Worm (Caenorhabditis elegans): ENCODE data around the gene K04A8.1.
A peak's percentile ranks its signal among the peaks of the same experiment; 100 is the strongest.

The K04A8.1 gene

ce11 chrV:6541875-6542274 lies 24.3 kb upstream of the K04A8.1 start:
- TF ChIP-seq fos-1 (tag; optimal IDR thresholded peaks at IDR 0.05) (peak; percentile 25), nhr-129 (tag; optimal IDR thresholded peaks at IDR 0.05) (peak; percentile 10), nhr-21 (tag; optimal IDR thresholded peaks at IDR 0.05) (peak; percentile 55), Y55F3AM.14 (GFP tag; optimal IDR thresholded peaks at IDR 0.05) (peak; percentile 25), nhr-25 (tag; optimal IDR thresholded peaks at IDR 0.05) (peak; percentile 21), sma-9 (GFP tag; optimal IDR thresholded peaks at IDR 0.05) (peak; percentile 3), sma-9 (tag; optimal IDR thresholded peaks at IDR 0.05) (no peak), ceh-16 (tag; optimal IDR thresholded peaks at IDR 0.05) (no peak), nhr-10 (tag; optimal IDR thresholded peaks at IDR 0.05) (no peak)

- TF ChIP-seq ceh-16 (tag; optimal IDR thresholded peaks at IDR 0.05) (no peak), mab-5 (tag; optimal IDR thresholded peaks at IDR 0.05) (no peak), sma-9 (GFP tag; optimal IDR thresholded peaks at IDR 0.05) (peak; percentile 30), sma-9 (tag; optimal IDR thresholded peaks at IDR 0.05) (no peak), sma-3 (GFP tag; optimal IDR thresholded peaks at IDR 0.05) (peak; percentile 4), fos-1 (tag; optimal IDR thresholded peaks at IDR 0.05) (peak; percentile 8)
Measured at ce11 chrV:6544999-6545398, 21.1 kb upstream of the K04A8.1 start.

ce11 chrV:6546450-6547171 lies 19.5 kb upstream of the K04A8.1 start, which contains the start of gene dre-1:
Gene dre-1, minus strand, starts transcription at chrV:6546500.
- TF ChIP-seq unc-55 (GFP tag; optimal IDR thresholded peaks at IDR 0.05), result peak; percentile 8
- TF ChIP-seq elt-3 (tag; optimal IDR thresholded peaks at IDR 0.05), result no peak
- no peak for TF ChIP-seq lin-39 (tag; optimal IDR thresholded peaks at IDR 0.05)
- TF ChIP-seq nhr-77 (tag; optimal IDR thresholded peaks at IDR 0.05), result no peak
- TF ChIP-seq blmp-1 (tag; optimal IDR thresholded peaks at IDR 0.05; ENCODE audit: insufficient read depth), result no peak
- no peak for TF ChIP-seq nhr-12 (tag; optimal IDR thresholded peaks at IDR 0.05)
- no peak for TF ChIP-seq nhr-11 (tag; optimal IDR thresholded peaks at IDR 0.05)
- no peak for TF ChIP-seq mab-5 (tag; optimal IDR thresholded peaks at IDR 0.05)
- no peak for TF ChIP-seq elt-1 (tag; optimal IDR thresholded peaks at IDR 0.05)
- no peak for TF ChIP-seq gmeb-1 (tag; optimal IDR thresholded peaks at IDR 0.05)
- TF ChIP-seq ztf-4 (tag; optimal IDR thresholded peaks at IDR 0.05), result no peak
- TF ChIP-seq C34F6.9 (tag; optimal IDR thresholded peaks at IDR 0.05), result no peak
- TF ChIP-seq nhr-25 (tag; optimal IDR thresholded peaks at IDR 0.05), result no peak
- TF ChIP-seq crh-2 (tag; optimal IDR thresholded peaks at IDR 0.05), result peak; percentile 6
- TF ChIP-seq sma-9 (GFP tag; optimal IDR thresholded peaks at IDR 0.05), result no peak
- TF ChIP-seq sma-9 (tag; optimal IDR thresholded peaks at IDR 0.05), result no peak
- no peak for TF ChIP-seq mbf-1 (tag; optimal IDR thresholded peaks at IDR 0.05)
- no peak for TF ChIP-seq peb-1 (tag; optimal IDR thresholded peaks at IDR 0.05)
- peak; percentile 82 for TF ChIP-seq fos-1 (tag; optimal IDR thresholded peaks at IDR 0.05)
- TF ChIP-seq nhr-237 (tag; optimal IDR thresholded peaks at IDR 0.05), result no peak
- no peak for TF ChIP-seq ceh-82 (tag; optimal IDR thresholded peaks at IDR 0.05)

- TF ChIP-seq nhr-237 (tag; optimal IDR thresholded peaks at IDR 0.05), result no peak
- no peak for TF ChIP-seq C34F6.9 (tag; optimal IDR thresholded peaks at IDR 0.05)
- no peak for TF ChIP-seq nhr-21 (tag; optimal IDR thresholded peaks at IDR 0.05)
- no peak for TF ChIP-seq unc-62 (GFP tag; optimal IDR thresholded peaks at IDR 0.05)
- TF ChIP-seq ztf-1 (GFP tag; conservative IDR thresholded peaks at IDR 0.05), result no peak
- no peak for TF ChIP-seq F13H6.1 (tag; optimal IDR thresholded peaks at IDR 0.05)
- no peak for TF ChIP-seq ceh-16 (tag; optimal IDR thresholded peaks at IDR 0.05)
- no peak for TF ChIP-seq fos-1 (tag; optimal IDR thresholded peaks at IDR 0.05)
- TF ChIP-seq ama-1 (optimal IDR thresholded peaks at IDR 0.05), result no peak
Measured at ce11 chrV:6548309-6548708, 17.8 kb upstream of the K04A8.1 start.

- TF ChIP-seq zag-1 (tag; optimal IDR thresholded peaks at IDR 0.05), result no peak
- TF ChIP-seq nhr-237 (tag; optimal IDR thresholded peaks at IDR 0.05), result no peak
- TF ChIP-seq aly-2 (tag; optimal IDR thresholded peaks at IDR 0.05), result no peak
- no peak for TF ChIP-seq elt-3 (tag; optimal IDR thresholded peaks at IDR 0.05)
- no peak for TF ChIP-seq ztf-4 (tag; optimal IDR thresholded peaks at IDR 0.05)
- TF ChIP-seq skn-1 (tag; optimal IDR thresholded peaks at IDR 0.05), result no peak
- no peak for TF ChIP-seq gmeb-1 (tag; optimal IDR thresholded peaks at IDR 0.05)
- no peak for TF ChIP-seq elt-1 (tag; optimal IDR thresholded peaks at IDR 0.05)
- no peak for TF ChIP-seq ceh-82 (tag; optimal IDR thresholded peaks at IDR 0.05)
- no peak for TF ChIP-seq crh-2 (tag; optimal IDR thresholded peaks at IDR 0.05)
- TF ChIP-seq mbf-1 (tag; optimal IDR thresholded peaks at IDR 0.05), result no peak
- no peak for TF ChIP-seq ama-1 (optimal IDR thresholded peaks at IDR 0.05)
- no peak for TF ChIP-seq Y55F3AM.14 (GFP tag; optimal IDR thresholded peaks at IDR 0.05)
- no peak for TF ChIP-seq nhr-25 (tag; optimal IDR thresholded peaks at IDR 0.05)
- no peak for TF ChIP-seq ztf-11 (tag; optimal IDR thresholded peaks at IDR 0.05)
- TF ChIP-seq peb-1 (tag; optimal IDR thresholded peaks at IDR 0.05), result no peak
- no peak for TF ChIP-seq fos-1 (tag; optimal IDR thresholded peaks at IDR 0.05)
- TF ChIP-seq nhr-11 (tag; optimal IDR thresholded peaks at IDR 0.05), result no peak
- TF ChIP-seq nhr-21 (tag; optimal IDR thresholded peaks at IDR 0.05), result no peak
- TF ChIP-seq unc-62 (GFP tag; optimal IDR thresholded peaks at IDR 0.05), result no peak
Measured at ce11 chrV:6549148-6549547, 17.0 kb upstream of the K04A8.1 start, which contains the start of gene K04A8.20. Gene K04A8.20, plus strand, starts transcription at chrV:6549448.

Measured in whole organism, L2 larva.